Worm (Caenorhabditis elegans) whole organism, L4 larva: ENCODE measurements around the gene chil-11.

Experiments used
- F49E8.2 ChIP-seq: sonication (generic microtip); optimal IDR thresholded peaks from 2 replicates; lab custom pipeline; 2016; ENCODE audit warnings: missing compliant biosample characterization, mild to moderate bottlenecking, missing genetic modification characterization, borderline replicate concordance
- Y75B8A.6 ChIP-seq: fragments of 200-800 bp; sonication (Bioruptor generic); IDR thresholded peaks from 2 replicates; pipeline ENCODE4 v1.3.6; 2022; ENCODE audit warnings: missing genetic modification reagents, missing genetic modification characterization, missing compliant biosample characterization
- ceh-28 ChIP-seq: fragments of 150-350 bp; optimal IDR thresholded peaks from 2 replicates; lab custom pipeline; 2014; ENCODE audit warnings: missing biosample characterization, missing genetic modification reagents, missing genetic modification characterization
- gei-8 ChIP-seq: fragments of 200-800 bp; sonication (Bioruptor generic); optimal IDR thresholded peaks from 2 replicates; lab custom pipeline; 2018; ENCODE audit warnings: mild to moderate bottlenecking, missing genetic modification characterization, missing compliant biosample characterization
- nhr-11 ChIP-seq: fragments of 150-350 bp; optimal IDR thresholded peaks from 2 replicates; lab custom pipeline; 2014; ENCODE audit warnings: missing biosample characterization, missing genetic modification characterization
- nhr-237 ChIP-seq: sonication (generic microtip); optimal IDR thresholded peaks from 2 replicates; lab custom pipeline; 2017; ENCODE audit warnings: missing biosample characterization, missing genetic modification characterization
- nhr-28 ChIP-seq: fragments of 150-350 bp; optimal IDR thresholded peaks from 2 replicates; lab custom pipeline; 2014; ENCODE audit warnings: missing biosample characterization, missing genetic modification characterization
- nhr-48 ChIP-seq: sonication (generic microtip); optimal IDR thresholded peaks from 2 replicates; lab custom pipeline; 2016; ENCODE audit warnings: mild to moderate bottlenecking, missing genetic modification characterization, missing compliant biosample characterization
- nhr-77 ChIP-seq: fragments of 150-350 bp; optimal IDR thresholded peaks from 2 replicates; lab custom pipeline; 2014; ENCODE audit warnings: missing biosample characterization, missing genetic modification characterization
- pha-4 ChIP-seq, 2 experiments: fragments of 150-350 bp in 1 of 2; fragments of 200-800 bp in 1 of 2; sonication (Bioruptor generic) in 1 of 2; IDR thresholded peaks in 1 of 2; optimal IDR thresholded peaks in 1 of 2; 2 replicates each; pipeline versions ENCODE4 v1.3.6 to Lab custom; 2014 to 2022; ENCODE audit warnings: missing genetic modification characterization in 2 of 2, missing genetic modification reagents in 2 of 2, missing biosample characterization in 1 of 2, missing compliant biosample characterization in 1 of 2
- zfp-2 ChIP-seq: sonication (generic microtip); optimal IDR thresholded peaks from 2 replicates; lab custom pipeline; 2016; ENCODE audit warnings: mild to moderate bottlenecking, missing genetic modification characterization, missing compliant biosample characterization

DNA sequence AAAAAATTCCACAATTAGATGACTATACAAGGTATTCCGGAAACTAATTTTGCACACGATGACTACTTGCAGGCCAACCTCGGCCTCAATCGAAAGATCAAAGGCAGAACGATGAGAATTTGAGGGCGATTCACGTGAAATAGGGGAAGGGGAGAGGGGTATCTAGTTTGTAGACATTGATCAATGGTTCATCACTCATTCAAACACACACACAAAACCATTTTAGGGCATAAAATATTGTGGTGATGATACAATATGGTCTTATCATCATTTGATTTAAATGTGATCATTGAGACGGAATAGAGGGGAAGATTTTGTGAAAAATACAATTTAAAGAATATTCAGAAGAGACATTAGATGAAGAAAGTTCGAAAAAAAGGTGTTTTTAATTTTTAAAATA lies 21.6 kb downstream of the chil-11 start:
- TF ChIP-seq nhr-77 (tag; lab: Kevin White, UChicago): peak; percentile 58
- TF ChIP-seq nhr-28: peak; percentile 91
- TF ChIP-seq nhr-48: peak; percentile 24
- no peak for TF ChIP-seq nhr-11 (tag; lab: Kevin White, UChicago)
- TF ChIP-seq gei-8 (GFP tag; lab: Kevin White, UChicago): no peak
- no peak for TF ChIP-seq nhr-237
- TF ChIP-seq ceh-28 (tag; lab: Kevin White, UChicago): no peak
- no peak for TF ChIP-seq pha-4 (GFP tag; IDR thresholded peaks at IDR 0.05; lab: Robert Waterston, UW)
- TF ChIP-seq pha-4 (tag; optimal IDR thresholded peaks at IDR 0.05; lab: Kevin White, UChicago): no peak
- TF ChIP-seq Y75B8A.6: no peak
- TF ChIP-seq F49E8.2 (tag; lab: Kevin White, UChicago): no peak
- TF ChIP-seq zfp-2 (tag; lab: Kevin White, UChicago): no peak
